Worm (Caenorhabditis elegans) whole organism, mixed stage, embryonic: ENCODE measurements around the gene mog-1.

ENCODE experiments used
- blmp-1 ChIP-seq: fragments of 150-350 bp; optimal IDR thresholded peaks from 2 replicates; lab custom pipeline; 2014; ENCODE audit warnings: missing biosample characterization, missing genetic modification characterization
- ces-1 ChIP-seq: fragments of 150-350 bp; optimal IDR thresholded peaks from 2 replicates; lab custom pipeline; 2014; ENCODE audit warnings: missing biosample characterization, missing genetic modification reagents, missing genetic modification characterization
- mep-1 ChIP-seq: fragments of 150-350 bp; optimal IDR thresholded peaks from 2 replicates; lab custom pipeline; 2017; ENCODE audit warnings: missing biosample characterization, missing genetic modification reagents, missing genetic modification characterization, inconsistent platforms
- nhr-12 ChIP-seq: fragments of 150-350 bp; optimal IDR thresholded peaks from 2 replicates; lab custom pipeline; 2014; ENCODE audit warnings: missing biosample characterization, missing genetic modification characterization
- nhr-2 ChIP-seq: fragments of 150-350 bp; optimal IDR thresholded peaks from 2 replicates; lab custom pipeline; 2014; ENCODE audit warnings: missing biosample characterization, missing genetic modification characterization
- nhr-76 ChIP-seq: sonication (generic microtip); optimal IDR thresholded peaks from 2 replicates; lab custom pipeline; 2017; ENCODE audit warnings: missing biosample characterization, missing genetic modification characterization
- pha-4 ChIP-seq: fragments of 150-350 bp; optimal IDR thresholded peaks from 2 replicates; lab custom pipeline; 2018; ENCODE audit warnings: missing biosample characterization, missing genetic modification reagents, missing genetic modification characterization
- snpc-4 ChIP-seq: fragments of 150-350 bp; optimal IDR thresholded peaks from 2 replicates; lab custom pipeline; 2014; ENCODE audit warnings: missing biosample characterization, missing genetic modification characterization
- sptf-1 ChIP-seq: sonication (generic microtip); optimal IDR thresholded peaks from 2 replicates; lab custom pipeline; 2017; ENCODE audit warnings: mild to moderate bottlenecking, missing genetic modification characterization, moderate library complexity, missing compliant biosample characterization
- unc-62 ChIP-seq: fragments of 150-350 bp; optimal IDR thresholded peaks from 2 replicates; lab custom pipeline; 2014; ENCODE audit warnings: missing biosample characterization, missing genetic modification reagents, missing genetic modification characterization
- ztf-11 ChIP-seq: fragments of 150-350 bp; optimal IDR thresholded peaks from 2 replicates; lab custom pipeline; 2014; ENCODE audit warnings: missing biosample characterization, missing genetic modification characterization

DNA sequence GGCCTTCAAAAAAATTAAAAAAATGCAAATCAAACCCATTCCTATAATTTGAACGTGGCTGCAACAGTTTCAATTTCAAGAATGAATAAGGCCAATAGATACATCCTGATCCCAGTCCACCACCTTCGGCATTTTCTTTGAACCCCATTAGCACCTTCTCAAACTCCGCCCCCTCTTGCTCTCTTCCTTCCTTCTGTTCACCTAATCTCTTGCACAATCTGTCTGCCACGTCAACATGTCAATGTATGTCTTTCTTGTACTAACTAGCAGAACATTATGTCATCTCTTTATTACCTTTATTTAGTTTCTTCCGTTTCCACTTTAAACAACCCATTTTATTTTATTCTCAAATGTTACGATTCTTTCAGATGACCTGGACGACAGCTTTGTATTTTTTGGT is 37.5 kb upstream of the mog-1 start, which contains the start of gene C05B5.4:
- no peak for TF ChIP-seq ces-1 (GFP tag; lab: Kevin White, UChicago)
- no peak for TF ChIP-seq sptf-1 (tag; lab: Kevin White, UChicago)
- no peak for TF ChIP-seq blmp-1
- TF ChIP-seq nhr-2 = peak; percentile 84
- TF ChIP-seq nhr-12 (tag; lab: Kevin White, UChicago) = no peak
- no peak for TF ChIP-seq pha-4 (tag; lab: Kevin White, UChicago)
- TF ChIP-seq ztf-11 (tag; lab: Kevin White, UChicago) = no peak
- no peak for TF ChIP-seq mep-1 (tag; lab: Kevin White, UChicago)
- no peak for TF ChIP-seq snpc-4 (tag; lab: Kevin White, UChicago)
- TF ChIP-seq unc-62 = no peak
- no peak for TF ChIP-seq nhr-76 (tag; lab: Kevin White, UChicago)
